Worm (Caenorhabditis elegans): ENCODE results near the gene B0563.6.

DNA sequence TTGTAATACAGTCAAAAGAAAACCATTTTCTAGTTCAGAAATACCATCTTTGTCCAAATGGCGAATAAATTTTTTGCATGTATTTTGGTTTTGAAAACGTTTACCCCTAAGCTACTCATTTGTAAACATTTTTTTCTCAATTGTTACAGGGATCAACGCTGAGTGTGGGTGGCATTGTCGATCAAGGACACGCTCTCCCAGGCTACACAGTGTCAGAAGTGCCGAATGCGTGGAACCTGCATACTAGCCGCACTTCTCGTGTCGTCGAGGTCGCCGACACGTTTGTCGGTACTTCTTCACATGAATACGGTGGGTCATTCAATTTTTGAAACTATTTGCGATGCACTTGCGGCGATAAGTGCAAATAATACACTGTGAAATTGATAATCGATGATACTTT, 25.9 kb upstream of the B0563.6 start:
- no peak for TF ChIP-seq unc-62 (GFP tag; optimal IDR thresholded peaks at IDR 0.05)
- no peak for TF ChIP-seq lin-13 (GFP tag; optimal IDR thresholded peaks at IDR 0.05)
- no peak for TF ChIP-seq zag-1 (tag; optimal IDR thresholded peaks at IDR 0.05)
- TF ChIP-seq ztf-11 (tag; optimal IDR thresholded peaks at IDR 0.05) = no peak
- no peak for TF ChIP-seq lsy-2 (tag; optimal IDR thresholded peaks at IDR 0.05)
- no peak for TF ChIP-seq mab-5 (tag; optimal IDR thresholded peaks at IDR 0.05)
- no peak for TF ChIP-seq blmp-1 (tag; optimal IDR thresholded peaks at IDR 0.05; ENCODE audit: insufficient read depth)
- no peak for TF ChIP-seq snpc-4 (tag; optimal IDR thresholded peaks at IDR 0.05)
- TF ChIP-seq nhr-77 (tag; optimal IDR thresholded peaks at IDR 0.05) = no peak

Measured in whole organism, L2 larva.